Fruit fly (Drosophila melanogaster) whole organism, embryonic: ENCODE measurements around the gene side-III.

ENCODE experiments used
- CG12744 ChIP-seq: fragments of 200-800 bp; sonication (Bioruptor generic); optimal IDR thresholded peaks from 2 replicates; lab custom pipeline; 2016; ENCODE audit warnings: missing biosample characterization, missing genetic modification characterization
- CG13894 ChIP-seq: fragments of 200-800 bp; sonication (Bioruptor generic); optimal IDR thresholded peaks from 3 replicates; lab custom pipeline; 2018; ENCODE audit warnings: missing biosample characterization, mild to moderate bottlenecking, missing genetic modification characterization, moderate library complexity
- Ssrp ChIP-seq: fragments of 200-800 bp; sonication (Bioruptor generic); optimal IDR thresholded peaks from 2 replicates; lab custom pipeline; 2018; ENCODE audit warnings: missing biosample characterization, mild to moderate bottlenecking, missing genetic modification characterization, moderate library complexity
- ab ChIP-seq: fragments of 200-800 bp; sonication (Bioruptor generic); optimal IDR thresholded peaks from 2 replicates; lab custom pipeline; 2016; ENCODE audit warnings: missing biosample characterization, missing genetic modification characterization
- lab ChIP-seq: fragments of 200-800 bp; sonication (Bioruptor generic); optimal IDR thresholded peaks from 3 replicates; lab custom pipeline; 2017; ENCODE audit warnings: missing biosample characterization, missing genetic modification characterization, mild to moderate bottlenecking, moderate library complexity, missing genetic modification reagents

DNA sequence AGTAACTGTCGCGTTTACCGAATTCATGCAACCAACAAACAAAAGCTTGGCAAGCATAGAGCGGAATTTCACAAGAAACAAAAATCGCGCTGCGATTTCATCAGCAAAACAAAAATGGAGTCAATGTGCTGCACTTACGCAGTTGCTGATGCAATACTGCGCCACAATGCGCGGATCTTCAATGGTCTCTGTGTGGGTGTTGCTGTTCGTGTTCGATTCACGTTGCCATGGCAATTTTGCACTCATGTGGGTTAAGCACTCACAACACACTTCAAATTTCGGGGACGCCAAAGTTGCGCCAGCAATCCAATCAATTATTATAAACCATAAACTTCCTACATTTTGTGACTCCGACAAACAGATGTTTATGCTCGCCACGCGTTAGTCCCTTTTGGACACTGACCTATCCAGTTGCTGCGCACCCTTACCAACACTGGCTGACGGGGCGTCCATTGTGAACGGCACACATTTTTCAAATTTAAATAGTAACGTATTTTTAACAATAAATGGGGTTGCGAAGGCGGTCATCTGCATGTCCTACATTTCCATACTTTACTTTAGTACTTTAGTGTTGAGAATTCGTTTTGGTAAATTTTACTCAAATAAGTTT lies 97.2 kb downstream of the side-III start, which contains the start of gene CG2017:
- peak; percentile 19 for TF ChIP-seq ab (GFP tag; lab: Kevin White, UChicago)
- peak; percentile 1 for TF ChIP-seq CG13894 (tag; lab: Kevin White, UChicago)
- TF ChIP-seq Ssrp: no peak
- peak; percentile 20 for TF ChIP-seq CG12744
- peak; percentile 57 for TF ChIP-seq lab (GFP tag; lab: Kevin White, UChicago)
